Worm (Caenorhabditis elegans) whole organism, L3 larva: ENCODE results near the gene F34H10.5.

Experiments used
- ama-1 ChIP-seq: fragments of 150-350 bp; optimal IDR thresholded peaks from 2 replicates; lab custom pipeline; 2018
- nfya-1 ChIP-seq: sonication (generic microtip); optimal IDR thresholded peaks from 2 replicates; lab custom pipeline; 2017; ENCODE audit warnings: missing genetic modification characterization, mild to moderate bottlenecking, missing compliant biosample characterization, antibody characterized with exemption, moderate library complexity; ENCODE audit not compliant: insufficient read depth
- nhr-25 ChIP-seq: sonication (generic microtip); optimal IDR thresholded peaks from 2 replicates; lab custom pipeline; 2017; ENCODE audit warnings: missing biosample characterization, missing genetic modification characterization

- no peak for TF ChIP-seq nfya-1 (tag; lab: Kevin White, UChicago)
- TF ChIP-seq nhr-25 = no peak
- no peak for TF ChIP-seq ama-1 (lab: Kevin White, UChicago)
These were observed 21.3 kb downstream of the F34H10.5 start for ce11 chrX:9656772-9657171.
